Worm (Caenorhabditis elegans) whole organism, late embryonic: ENCODE measurements around the gene lcmt-1.

Experiments
- C08G9.2 ChIP-seq: sonication (generic microtip); optimal IDR thresholded peaks from 2 replicates; lab custom pipeline; 2016; ENCODE audit warnings: mild to moderate bottlenecking, missing genetic modification characterization, moderate library complexity, missing compliant biosample characterization
- K09A11.1 ChIP-seq: sonication (generic microtip); optimal IDR thresholded peaks from 2 replicates; lab custom pipeline; 2017; ENCODE audit warnings: antibody characterized with exemption, mild to moderate bottlenecking, missing genetic modification characterization, missing compliant biosample characterization; ENCODE audit not compliant: insufficient read depth
- T23F11.4 ChIP-seq: fragments of 200-800 bp; sonication (Bioruptor generic); optimal IDR thresholded peaks from 2 replicates; lab custom pipeline; 2018; ENCODE audit warnings: mild to moderate bottlenecking, missing genetic modification characterization, missing compliant biosample characterization
- ahr-1 ChIP-seq: sonication (generic microtip); optimal IDR thresholded peaks from 2 replicates; lab custom pipeline; 2016; ENCODE audit warnings: missing genetic modification characterization, missing compliant biosample characterization
- ceh-14 ChIP-seq: sonication (generic microtip); optimal IDR thresholded peaks from 2 replicates; lab custom pipeline; 2016; ENCODE audit warnings: missing genotype, missing genetic modification characterization, missing compliant biosample characterization
- ceh-18 ChIP-seq: sonication (generic microtip); optimal IDR thresholded peaks from 2 replicates; lab custom pipeline; 2016; ENCODE audit warnings: missing genetic modification characterization, missing compliant biosample characterization
- ceh-19 ChIP-seq: fragments of 200-800 bp; sonication (Bioruptor generic); optimal IDR thresholded peaks from 2 replicates; lab custom pipeline; 2018; ENCODE audit warnings: mild to moderate bottlenecking, missing genetic modification characterization, missing compliant biosample characterization
- ceh-2 ChIP-seq: sonication (generic microtip); optimal IDR thresholded peaks from 2 replicates; lab custom pipeline; 2016; ENCODE audit warnings: missing genotype, missing genetic modification characterization, missing compliant biosample characterization
- ceh-24 ChIP-seq: sonication (generic microtip); optimal IDR thresholded peaks from 2 replicates; lab custom pipeline; 2016; ENCODE audit warnings: mild to moderate bottlenecking, missing genetic modification characterization, missing compliant biosample characterization
- ceh-31 ChIP-seq: sonication (generic microtip); optimal IDR thresholded peaks from 2 replicates; lab custom pipeline; 2016; ENCODE audit warnings: missing genetic modification characterization, missing compliant biosample characterization
- ceh-34 ChIP-seq: sonication (generic microtip); optimal IDR thresholded peaks from 2 replicates; lab custom pipeline; 2016; ENCODE audit warnings: mild to moderate bottlenecking, missing genetic modification characterization, missing compliant biosample characterization
- ceh-45 ChIP-seq: fragments of 200-800 bp; sonication (Bioruptor generic); IDR thresholded peaks from 2 replicates; pipeline ENCODE4 v1.3.6; 2022; ENCODE audit warnings: missing genetic modification reagents, missing genetic modification characterization, missing compliant biosample characterization
- ceh-48 ChIP-seq: sonication (generic microtip); optimal IDR thresholded peaks from 2 replicates; lab custom pipeline; 2016; ENCODE audit warnings: missing genetic modification characterization, inconsistent platforms, missing compliant biosample characterization
- che-1 ChIP-seq: sonication (generic microtip); optimal IDR thresholded peaks from 2 replicates; lab custom pipeline; 2016; ENCODE audit warnings: mild to moderate bottlenecking, missing genetic modification characterization, missing compliant biosample characterization
- dmd-4 ChIP-seq: sonication (generic microtip); optimal IDR thresholded peaks from 2 replicates; lab custom pipeline; 2016; ENCODE audit warnings: borderline replicate concordance, missing genetic modification characterization, missing compliant biosample characterization
- dve-1 ChIP-seq: sonication (generic microtip); optimal IDR thresholded peaks from 2 replicates; lab custom pipeline; 2017; ENCODE audit warnings: antibody characterized with exemption, mild to moderate bottlenecking, missing genetic modification characterization, missing compliant biosample characterization
- elt-2 ChIP-seq: sonication (generic microtip); optimal IDR thresholded peaks from 2 replicates; lab custom pipeline; 2016; ENCODE audit warnings: missing genetic modification reagents, missing genetic modification characterization, missing compliant biosample characterization
- ets-4 ChIP-seq: sonication (generic microtip); optimal IDR thresholded peaks from 2 replicates; lab custom pipeline; 2016; ENCODE audit warnings: missing genetic modification characterization, missing compliant biosample characterization
- eyg-1 ChIP-seq: sonication (generic microtip); optimal IDR thresholded peaks from 2 replicates; lab custom pipeline; 2016; ENCODE audit warnings: missing genotype, missing genetic modification characterization, missing compliant biosample characterization
- fax-1 ChIP-seq: sonication (generic microtip); optimal IDR thresholded peaks from 2 replicates; lab custom pipeline; 2016; ENCODE audit warnings: missing genotype, missing genetic modification characterization, missing compliant biosample characterization
- fkh-10 ChIP-seq: fragments of 150-350 bp; optimal IDR thresholded peaks from 2 replicates; lab custom pipeline; 2014; ENCODE audit warnings: missing biosample characterization, missing genetic modification reagents, missing genetic modification characterization
- hlh-13 ChIP-seq: fragments of 200-800 bp; sonication (Bioruptor generic); optimal IDR thresholded peaks from 2 replicates; lab custom pipeline; 2018; ENCODE audit warnings: mild to moderate bottlenecking, missing genetic modification characterization, missing compliant biosample characterization
- hlh-6 ChIP-seq: sonication (generic microtip); optimal IDR thresholded peaks from 2 replicates; lab custom pipeline; 2016; ENCODE audit warnings: missing genotype, missing genetic modification characterization, missing compliant biosample characterization
- hlh-8 ChIP-seq: sonication (generic microtip); optimal IDR thresholded peaks from 2 replicates; lab custom pipeline; 2016; ENCODE audit warnings: missing genotype, missing genetic modification characterization, missing compliant biosample characterization
- mec-3 ChIP-seq: sonication (generic microtip); optimal IDR thresholded peaks from 2 replicates; lab custom pipeline; 2016; ENCODE audit warnings: borderline replicate concordance, missing genetic modification characterization, missing compliant biosample characterization
- nfya-1 ChIP-seq: sonication (generic microtip); optimal IDR thresholded peaks from 2 replicates; lab custom pipeline; 2017; ENCODE audit warnings: missing genetic modification characterization, mild to moderate bottlenecking, missing compliant biosample characterization, antibody characterized with exemption, moderate library complexity
- pha-2 ChIP-seq: sonication (generic microtip); optimal IDR thresholded peaks from 2 replicates; lab custom pipeline; 2017; ENCODE audit warnings: mild to moderate bottlenecking, missing genetic modification characterization, missing compliant biosample characterization
- ref-2 ChIP-seq: sonication (generic microtip); optimal IDR thresholded peaks from 2 replicates; lab custom pipeline; 2016; ENCODE audit warnings: missing genetic modification characterization, missing compliant biosample characterization
- rnt-1 ChIP-seq: sonication (generic microtip); optimal IDR thresholded peaks from 2 replicates; lab custom pipeline; 2016; ENCODE audit warnings: missing genetic modification characterization, missing compliant biosample characterization
- sdc-2 ChIP-seq: sonication (generic microtip); optimal IDR thresholded peaks from 2 replicates; lab custom pipeline; 2016; ENCODE audit warnings: missing genotype, missing genetic modification characterization, missing compliant biosample characterization
- sox-2 ChIP-seq: fragments of 200-800 bp; sonication (Bioruptor generic); IDR thresholded peaks from 2 replicates; pipeline ENCODE4 v1.3.6; 2022; ENCODE audit warnings: missing genetic modification reagents, missing genetic modification characterization, missing compliant biosample characterization
- sox-4 ChIP-seq: sonication (generic microtip); optimal IDR thresholded peaks from 2 replicates; lab custom pipeline; 2017; ENCODE audit warnings: mild to moderate bottlenecking, missing genetic modification characterization, inconsistent platforms, missing compliant biosample characterization
- syd-9 ChIP-seq: sonication (generic microtip); optimal IDR thresholded peaks from 2 replicates; lab custom pipeline; 2016; ENCODE audit warnings: mild to moderate bottlenecking, missing genetic modification characterization, moderate library complexity, missing compliant biosample characterization
- tbx-2 ChIP-seq: sonication (generic microtip); optimal IDR thresholded peaks from 2 replicates; lab custom pipeline; 2016; ENCODE audit warnings: missing genetic modification characterization, missing compliant biosample characterization
- ttx-3 ChIP-seq: sonication (generic microtip); optimal IDR thresholded peaks from 2 replicates; lab custom pipeline; 2016; ENCODE audit warnings: missing genetic modification reagents, missing genetic modification characterization, missing compliant biosample characterization
- unc-3 ChIP-seq, 2 experiments: fragments of 200-800 bp in 1 of 2; sonication (Bioruptor generic) in 1 of 2; sonication (generic microtip) in 1 of 2; conservative IDR thresholded peaks in 1 of 2; optimal IDR thresholded peaks in 1 of 2; 2 replicates each; pipeline versions ENCODE4 v1.3.6 to Lab custom; 2016 to 2022; ENCODE audit warnings: missing compliant biosample characterization in 2 of 2, missing genetic modification characterization in 2 of 2, missing genetic modification reagents in 1 of 2
- unc-42 ChIP-seq: sonication (generic microtip); optimal IDR thresholded peaks from 2 replicates; lab custom pipeline; 2016; ENCODE audit warnings: missing genotype, missing genetic modification characterization, missing compliant biosample characterization
- unc-55 ChIP-seq: sonication (generic microtip); optimal IDR thresholded peaks from 2 replicates; lab custom pipeline; 2017; ENCODE audit warnings: missing biosample characterization, missing genetic modification reagents, missing genetic modification characterization
- unc-86 ChIP-seq: sonication (generic microtip); optimal IDR thresholded peaks from 2 replicates; lab custom pipeline; 2016; ENCODE audit warnings: missing genetic modification characterization, missing compliant biosample characterization
- ztf-16 ChIP-seq: sonication (generic microtip); optimal IDR thresholded peaks from 2 replicates; lab custom pipeline; 2017; ENCODE audit warnings: missing genetic modification characterization, missing compliant biosample characterization

The lcmt-1 gene

DNA sequence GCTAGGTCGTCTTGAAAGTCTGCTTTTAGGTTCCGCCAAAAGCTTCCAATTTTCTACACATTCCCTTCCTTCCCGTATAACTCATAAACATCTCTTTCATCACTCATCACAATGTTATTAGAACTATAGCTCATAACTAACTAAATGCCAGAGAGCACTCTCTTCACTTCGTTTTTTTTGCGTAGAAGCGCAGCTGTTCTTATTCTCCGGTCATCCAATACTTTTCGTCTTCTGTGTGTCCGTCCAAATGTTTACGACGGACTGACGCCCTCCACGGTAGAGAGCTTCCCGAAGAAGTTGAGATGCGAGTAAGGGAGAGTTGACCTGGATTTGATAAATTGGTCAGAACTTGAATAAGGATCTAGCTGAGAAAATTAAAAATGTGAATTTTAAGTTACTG, 16.0 kb downstream of the lcmt-1 start:
- TF ChIP-seq tbx-2 (no peak), C08G9.2 (tag; lab: Kevin White, UChicago) (no peak)

- TF ChIP-seq K09A11.1 (tag; lab: Kevin White, UChicago) (no peak), ceh-24 (tag; lab: Kevin White, UChicago) (no peak), ets-4 (tag; lab: Kevin White, UChicago) (no peak), elt-2 (no peak), T23F11.4 (no peak), unc-55 (GFP tag; lab: Kevin White, UChicago) (peak; percentile 33), ceh-34 (no peak)
- TF ChIP-seq, all 69 proteins: peak for 1
These were observed 16.7 kb downstream of the lcmt-1 start for ce11 chrIII:4359900-4360299.

DNA sequence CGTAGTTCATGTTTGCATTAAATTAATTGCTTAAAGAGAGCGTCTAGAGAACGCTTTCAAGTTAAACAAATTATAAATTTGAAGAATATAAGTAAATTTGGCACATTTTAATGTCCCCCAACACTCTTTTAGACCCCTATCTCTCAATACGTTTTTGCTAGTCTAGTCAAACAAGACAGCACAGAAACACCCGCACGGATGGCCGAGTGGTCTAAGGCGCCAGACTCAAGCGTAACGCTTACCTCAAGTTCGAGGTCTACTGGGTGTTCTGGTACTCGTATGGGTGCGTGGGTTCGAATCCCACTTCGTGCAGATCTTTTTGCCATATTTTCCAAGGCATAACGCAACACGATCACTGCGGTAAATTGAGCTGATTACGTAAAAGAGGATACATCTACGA, 19.1 kb downstream of the lcmt-1 start:
- peak; percentile 29 for TF ChIP-seq ref-2 (tag; lab: Kevin White, UChicago)
- TF ChIP-seq syd-9 (tag; lab: Kevin White, UChicago) = no peak

ce11 chrIII:4364974-4365373, 21.7 kb downstream of the lcmt-1 start, which contains the start of gene ckb-1:
Gene ckb-1 (plus strand): TSS chrIII:4365274.
- TF ChIP-seq fkh-10 (GFP tag; lab: Kevin White, UChicago) (no peak), ref-2 (tag; lab: Kevin White, UChicago) (no peak), eyg-1 (tag; lab: Kevin White, UChicago) (no peak), unc-86 (tag; lab: Kevin White, UChicago) (no peak)

ce11 chrIII:4367649-4368048, 24.4 kb downstream of the lcmt-1 start, which contains the start of gene ckb-2:
Gene ckb-2 (plus strand): TSS chrIII:4367949.
- no peak for TF ChIP-seq ceh-19 (GFP tag; lab: Kevin White, UChicago)
- TF ChIP-seq ceh-48 (tag; lab: Kevin White, UChicago) = no peak
- TF ChIP-seq mec-3 (tag; lab: Kevin White, UChicago) = no peak
- no peak for TF ChIP-seq unc-55 (GFP tag; lab: Kevin White, UChicago)

ce11 chrIII:4369381-4369809, 26.1 kb downstream of the lcmt-1 start:
- TF ChIP-seq ztf-16 (tag; lab: Kevin White, UChicago) (peak; percentile 50), ahr-1 (tag; lab: Kevin White, UChicago) (peak; percentile 35), ceh-18 (tag; lab: Kevin White, UChicago) (peak; percentile 69), ceh-31 (tag; lab: Kevin White, UChicago) (peak; percentile 29), ceh-14 (tag; lab: Kevin White, UChicago) (peak; percentile 57), C08G9.2 (tag; lab: Kevin White, UChicago) (peak; percentile 10), T23F11.4 (peak; percentile 33), ttx-3 (tag; lab: Kevin White, UChicago) (peak; percentile 61), unc-86 (tag; lab: Kevin White, UChicago) (peak; percentile 33), sox-2 (GFP tag; lab: Robert Waterston, UW) (peak; percentile 49; the same call in 1 of the 2 replicates), ceh-45 (peak; percentile 69; the same call in 1 of the 2 replicates), sox-4 (peak; percentile 30), rnt-1 (tag; lab: Kevin White, UChicago) (peak; percentile 48), hlh-6 (tag; lab: Kevin White, UChicago) (peak; percentile 74), ceh-24 (tag; lab: Kevin White, UChicago) (peak; percentile 16), ceh-2 (tag; lab: Kevin White, UChicago) (peak; percentile 29), syd-9 (tag; lab: Kevin White, UChicago) (peak; percentile 72), sdc-2 (tag; lab: Kevin White, UChicago) (peak; percentile 56), elt-2 (peak; percentile 76), nfya-1 (tag; lab: Kevin White, UChicago) (peak; percentile 26), dve-1 (peak; percentile 18), che-1 (peak; percentile 68), ceh-34 (peak; percentile 59), hlh-13 (peak; percentile 51), pha-2 (tag; lab: Kevin White, UChicago) (peak; percentile 69), unc-3 (GFP tag; conservative IDR thresholded peaks at IDR 0.05; lab: Robert Waterston, UW) (peak; percentile 30; the same call in 1 of the 2 replicates), unc-3 (tag; optimal IDR thresholded peaks at IDR 0.05; lab: Kevin White, UChicago) (peak; percentile 54), dmd-4 (tag; lab: Kevin White, UChicago) (peak; percentile 33), fax-1 (peak; percentile 20), hlh-8 (tag; lab: Kevin White, UChicago) (peak; percentile 38), unc-42 (peak; percentile 3)
